Worm (Caenorhabditis elegans) whole organism, early embryonic: ENCODE data around the gene clec-229.

Experiments used
- ama-1 ChIP-seq: fragments of 150-350 bp; optimal IDR thresholded peaks from 2 replicates; lab custom pipeline; 2014
- flt-1 ChIP-seq: fragments of 200-800 bp; sonication (Bioruptor generic); IDR thresholded peaks from 2 replicates; pipeline ENCODE4 v1.3.6; 2022; ENCODE audit warnings: missing genetic modification characterization, missing compliant biosample characterization
- hmbx-1 ChIP-seq: sonication (generic microtip); optimal IDR thresholded peaks from 2 replicates; lab custom pipeline; 2016; ENCODE audit warnings: mild to moderate bottlenecking, missing genetic modification characterization, missing compliant biosample characterization
- pes-1 ChIP-seq: fragments of 200-800 bp; sonication (Bioruptor generic); IDR thresholded peaks from 2 replicates; pipeline ENCODE4 v1.3.6; 2022; ENCODE audit warnings: missing genetic modification reagents, missing genetic modification characterization, missing compliant biosample characterization

- TF ChIP-seq pes-1 (GFP tag; lab: Robert Waterston, UW) (no peak), hmbx-1 (tag; lab: Kevin White, UChicago) (no peak), ama-1 (lab: Kevin White, UChicago) (no peak), flt-1 (no peak)
These were observed 3.2 kb upstream of the clec-229 start, which contains the start of gene wrt-8 for ce11 chrV:15344481-15344880.
